Worm (Caenorhabditis elegans) whole organism, L1 larva: ENCODE measurements around the gene srsx-19.
A peak's percentile ranks its signal among the peaks of the same experiment; 100 is the strongest.

ENCODE experiments used
- C04F5.9 ChIP-seq: sonication (generic microtip); optimal IDR thresholded peaks from 2 replicates; lab custom pipeline; 2016; ENCODE audit warnings: missing genetic modification characterization, missing compliant biosample characterization
- Y116A8C.19 ChIP-seq: sonication (generic microtip); optimal IDR thresholded peaks from 2 replicates; lab custom pipeline; 2016; ENCODE audit warnings: missing compliant biosample characterization, missing genetic modification characterization, borderline replicate concordance
- blmp-1 ChIP-seq: fragments of 150-350 bp; optimal IDR thresholded peaks from 2 replicates; lab custom pipeline; 2014; ENCODE audit warnings: missing biosample characterization, missing genetic modification characterization
- ceh-63 ChIP-seq: fragments of 200-800 bp; sonication (Bioruptor generic); optimal IDR thresholded peaks from 2 replicates; lab custom pipeline; 2018; ENCODE audit warnings: mild to moderate bottlenecking, missing genetic modification characterization, missing compliant biosample characterization
- dpl-1 ChIP-seq, 3 experiments: fragments of 150-350 bp in 2 of 3; sonication (generic microtip) in 1 of 3; optimal IDR thresholded peaks; 2 replicates each; lab custom pipeline; 2014 to 2017; ENCODE audit warnings: missing biosample characterization in 3 of 3, missing genetic modification characterization in 3 of 3, missing genetic modification reagents in 3 of 3
- efl-1 ChIP-seq, 4 experiments: fragments of 150-350 bp; optimal IDR thresholded peaks in 3 of 4; peaks in 1 of 4; 1 replicate in 1 of 4; 2 replicates in 3 of 4; lab custom pipeline; 2014; ENCODE audit warnings: missing biosample characterization in 2 of 4, missing genetic modification characterization in 2 of 4, missing genetic modification reagents in 2 of 4
- egl-13 ChIP-seq: sonication (generic microtip); optimal IDR thresholded peaks from 2 replicates; lab custom pipeline; 2016; ENCODE audit warnings: missing genotype, missing genetic modification reagents, missing genetic modification characterization, missing compliant biosample characterization
- elt-2 ChIP-seq: sonication (generic microtip); optimal IDR thresholded peaks from 2 replicates; lab custom pipeline; 2016; ENCODE audit warnings: missing genetic modification characterization, mild to moderate bottlenecking, inconsistent platforms, missing compliant biosample characterization, missing genetic modification reagents
- elt-3 ChIP-seq, 6 experiments: fragments of 150-350 bp in 1 of 6; sonication (generic microtip); optimal IDR thresholded peaks; 2 replicates each; lab custom pipeline; 2017 to 2018; ENCODE audit warnings: missing biosample characterization in 6 of 6, missing genetic modification characterization in 6 of 6, inconsistent platforms in 1 of 6
- fkh-8 ChIP-seq: sonication (generic microtip); optimal IDR thresholded peaks from 2 replicates; lab custom pipeline; 2016; ENCODE audit warnings: mild to moderate bottlenecking, missing genetic modification characterization, missing compliant biosample characterization
- fos-1 ChIP-seq: fragments of 150-350 bp; optimal IDR thresholded peaks from 2 replicates; lab custom pipeline; 2014; ENCODE audit warnings: missing biosample characterization, missing genetic modification characterization
- hlh-17 ChIP-seq: fragments of 200-800 bp; sonication (Bioruptor generic); optimal IDR thresholded peaks from 2 replicates; lab custom pipeline; 2018; ENCODE audit warnings: missing genetic modification characterization, mild to moderate bottlenecking, missing compliant biosample characterization, moderate library complexity, borderline replicate concordance
- lin-13 ChIP-seq: fragments of 150-350 bp; optimal IDR thresholded peaks from 2 replicates; lab custom pipeline; 2014; ENCODE audit warnings: missing biosample characterization, missing genetic modification reagents, missing genetic modification characterization
- lin-14 ChIP-seq: fragments of 200-800 bp; sonication (Bioruptor generic); optimal IDR thresholded peaks from 2 replicates; lab custom pipeline; 2018; ENCODE audit warnings: mild to moderate bottlenecking, missing genetic modification characterization, moderate library complexity, missing compliant biosample characterization
- lin-35 ChIP-seq, 2 experiments: fragments of 150-350 bp; optimal IDR thresholded peaks; 2 replicates each; lab custom pipeline; 2014; ENCODE audit warnings: missing biosample characterization in 2 of 2, missing genetic modification characterization in 2 of 2, missing genetic modification reagents in 2 of 2
- lin-39 ChIP-seq: fragments of 150-350 bp; optimal IDR thresholded peaks from 2 replicates; lab custom pipeline; 2014; ENCODE audit warnings: missing biosample characterization, missing genetic modification reagents, missing genetic modification characterization
- lsy-2 ChIP-seq, 2 experiments: fragments of 150-350 bp; optimal IDR thresholded peaks; 2 replicates each; lab custom pipeline; 2014; ENCODE audit warnings: missing biosample characterization in 2 of 2, missing genetic modification characterization in 2 of 2
- mdl-1 ChIP-seq, 2 experiments: fragments of 150-350 bp; optimal IDR thresholded peaks; 2 replicates each; lab custom pipeline; 2014 to 2017; ENCODE audit warnings: missing biosample characterization in 2 of 2, missing genetic modification characterization in 2 of 2, inconsistent platforms in 1 of 2
- mef-2 ChIP-seq: fragments of 150-350 bp; optimal IDR thresholded peaks from 2 replicates; lab custom pipeline; 2014; ENCODE audit warnings: missing biosample characterization, missing genetic modification characterization
- nhr-20 ChIP-seq: sonication (generic microtip); optimal IDR thresholded peaks from 2 replicates; lab custom pipeline; 2016; ENCODE audit warnings: mild to moderate bottlenecking, missing genetic modification characterization, missing compliant biosample characterization
- nhr-47 ChIP-seq: sonication (generic microtip); optimal IDR thresholded peaks from 2 replicates; lab custom pipeline; 2016; ENCODE audit warnings: mild to moderate bottlenecking, missing genetic modification characterization, moderate library complexity, missing compliant biosample characterization
- nhr-71 ChIP-seq: sonication (generic microtip); optimal IDR thresholded peaks from 2 replicates; lab custom pipeline; 2016; ENCODE audit warnings: mild to moderate bottlenecking, missing genetic modification characterization, moderate library complexity, missing compliant biosample characterization
- nhr-76 ChIP-seq: sonication (generic microtip); optimal IDR thresholded peaks from 2 replicates; lab custom pipeline; 2017; ENCODE audit warnings: missing biosample characterization, missing genetic modification characterization
- nhr-77 ChIP-seq: fragments of 150-350 bp; optimal IDR thresholded peaks from 2 replicates; lab custom pipeline; 2014; ENCODE audit warnings: missing biosample characterization, missing genetic modification characterization
- nhr-85 ChIP-seq: sonication (generic microtip); peaks from one replicate; lab custom pipeline; 2016; ENCODE audit warnings: missing genetic modification characterization, inconsistent platforms, missing compliant biosample characterization
- pag-3 ChIP-seq: sonication (generic microtip); optimal IDR thresholded peaks from 2 replicates; lab custom pipeline; 2017; ENCODE audit warnings: missing genetic modification characterization, mild to moderate bottlenecking, missing compliant biosample characterization, antibody characterized with exemption, borderline replicate concordance; ENCODE audit not compliant: insufficient read depth
- pax-3 ChIP-seq: fragments of 200-800 bp; sonication (Bioruptor generic); optimal IDR thresholded peaks from 2 replicates; lab custom pipeline; 2018; ENCODE audit warnings: mild to moderate bottlenecking, missing genetic modification characterization, moderate library complexity, missing compliant biosample characterization
- rnt-1 ChIP-seq: sonication (generic microtip); optimal IDR thresholded peaks from 2 replicates; lab custom pipeline; 2016; ENCODE audit warnings: mild to moderate bottlenecking, missing genetic modification characterization, moderate library complexity, missing compliant biosample characterization
- snu-23 ChIP-seq: sonication (generic microtip); optimal IDR thresholded peaks from 2 replicates; lab custom pipeline; 2016; ENCODE audit warnings: missing genetic modification characterization, missing compliant biosample characterization
- swsn-7 ChIP-seq: sonication (generic microtip); optimal IDR thresholded peaks from 2 replicates; lab custom pipeline; 2016; ENCODE audit warnings: missing genetic modification characterization, missing compliant biosample characterization
- tlp-1 ChIP-seq: fragments of 150-350 bp; optimal IDR thresholded peaks from 2 replicates; lab custom pipeline; 2014; ENCODE audit warnings: missing biosample characterization, missing genetic modification characterization
- unc-130 ChIP-seq: fragments of 150-350 bp; optimal IDR thresholded peaks from 2 replicates; lab custom pipeline; 2017; ENCODE audit warnings: missing biosample characterization, missing genetic modification characterization, inconsistent platforms
- unc-98 ChIP-seq: fragments of 200-800 bp; sonication (Bioruptor generic); IDR thresholded peaks from 2 replicates; pipeline ENCODE4 v1.3.6; 2022; ENCODE audit warnings: missing genetic modification characterization, missing compliant biosample characterization
- ztf-11 ChIP-seq, 2 experiments: sonication (generic microtip); optimal IDR thresholded peaks; 2 replicates each; lab custom pipeline; 2016 to 2017; ENCODE audit warnings: missing genetic modification characterization in 2 of 2, missing biosample characterization in 1 of 2, missing compliant biosample characterization in 1 of 2

srsx-19 gene

DNA sequence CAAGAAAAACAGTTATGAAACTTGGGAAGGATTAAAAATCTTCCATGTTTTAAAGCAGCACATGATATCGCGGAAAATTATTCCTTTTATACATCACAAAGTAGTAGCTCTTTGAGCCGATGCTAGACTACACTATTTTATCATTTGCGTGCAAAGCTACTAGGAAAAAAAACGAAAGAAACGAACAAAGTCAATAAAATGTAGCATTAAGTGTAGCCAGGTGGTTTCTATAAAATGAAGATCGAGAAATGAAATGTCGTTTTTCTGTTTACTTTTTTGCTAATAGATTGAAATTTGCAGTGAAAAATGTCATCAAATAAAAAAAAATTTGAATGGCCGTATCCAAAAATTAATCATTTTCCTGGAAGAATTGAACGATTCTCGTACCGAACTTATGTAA lies 14.6 kb upstream of the srsx-19 start, which contains the start of gene cpt-5:
Gene cpt-5, plus strand, starts transcription at position 301 of the 400 bp plus-strand sequence.
- no peak for TF ChIP-seq unc-98 (GFP tag; lab: Robert Waterston, UW)
- no peak for TF ChIP-seq fos-1 (tag; lab: Kevin White, UChicago)

DNA sequence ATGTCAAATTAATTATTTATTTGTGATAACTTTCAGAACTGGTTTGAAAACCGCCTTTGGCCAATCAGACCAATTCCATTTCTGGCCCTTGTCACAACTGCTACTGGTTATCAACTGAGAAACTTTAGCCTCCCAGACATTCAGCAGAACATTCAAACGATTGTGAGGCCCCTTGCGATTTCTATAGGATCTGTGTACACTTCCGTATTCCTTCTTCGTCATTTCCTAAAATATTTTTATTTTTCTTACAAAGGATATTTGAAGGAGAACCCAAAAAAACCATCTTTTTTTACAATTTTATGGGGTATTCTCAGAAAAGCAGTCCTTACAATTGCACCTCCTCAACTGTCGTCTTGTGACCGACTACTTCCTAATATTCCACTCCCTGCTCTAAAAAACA lies 14.1 kb upstream of the srsx-19 start:
- TF ChIP-seq nhr-77 (tag; lab: Kevin White, UChicago), result no peak
- TF ChIP-seq nhr-85, result peak; percentile 1
- no peak for TF ChIP-seq lin-39

DNA sequence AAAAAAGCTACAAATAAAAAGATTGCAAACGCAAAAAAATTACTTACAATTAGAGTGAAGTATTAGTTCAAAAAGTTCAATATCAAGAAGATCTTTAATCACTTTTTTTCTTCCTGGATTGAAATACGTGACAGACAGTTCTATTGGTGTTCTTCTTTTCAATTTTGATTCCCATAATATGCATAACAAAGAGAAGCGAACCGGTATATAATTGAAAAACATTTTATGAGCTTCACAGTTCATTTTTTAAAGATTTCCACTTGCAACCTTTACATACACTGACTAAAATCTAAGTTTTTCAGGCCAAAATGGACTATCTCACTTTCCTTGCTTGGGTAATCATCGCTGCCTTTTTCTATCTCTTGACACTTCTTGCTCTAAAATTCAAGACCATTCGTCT lies 10.9 kb upstream of the srsx-19 start, which contains the start of gene T22G5.1:
Gene T22G5.1, plus strand, starts transcription at position 301 of the 400 bp plus-strand sequence.
- TF ChIP-seq swsn-7 (tag; lab: Kevin White, UChicago), result no peak
- TF ChIP-seq rnt-1 (tag; lab: Kevin White, UChicago), result no peak
- TF ChIP-seq ceh-63, result no peak
- no peak for TF ChIP-seq nhr-47 (tag; lab: Kevin White, UChicago)
- no peak for TF ChIP-seq hlh-17 (GFP tag; lab: Kevin White, UChicago)
- no peak for TF ChIP-seq pax-3
- no peak for TF ChIP-seq egl-13 (tag; lab: Kevin White, UChicago)
- no peak for TF ChIP-seq fkh-8 (tag; lab: Kevin White, UChicago)
- TF ChIP-seq, all 84 proteins: peak for 0

DNA sequence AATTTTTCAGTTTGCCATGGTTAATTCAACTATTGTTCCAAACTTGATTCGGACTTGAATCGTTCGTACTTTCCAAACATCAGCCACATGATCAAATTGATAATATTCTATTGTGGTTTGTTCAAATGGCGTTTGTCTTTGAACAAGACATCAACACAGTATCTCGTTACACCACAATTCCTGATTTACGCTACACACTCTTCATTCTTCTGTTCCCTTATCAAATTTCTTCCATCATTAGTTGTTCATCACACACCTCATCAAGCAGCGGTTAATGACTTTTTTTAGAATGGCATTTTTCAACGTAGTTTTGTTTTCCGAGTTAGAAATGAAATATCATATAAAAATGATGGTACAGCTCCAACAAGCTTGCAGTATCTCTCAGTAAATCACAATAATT lies 9.2 kb upstream of the srsx-19 start:
- peak in 1 of 2 experiments; percentile 20 for TF ChIP-seq lin-35 (GFP tag; optimal IDR thresholded peaks at IDR 0.05; lab: Kevin White, UChicago)
- TF ChIP-seq dpl-1 (GFP tag; optimal IDR thresholded peaks at IDR 0.05; lab: Kevin White, UChicago), result peak in 1 of 3 experiments; percentile 35
- peak; percentile 48 for TF ChIP-seq nhr-20
- no peak for TF ChIP-seq unc-130 (tag; lab: Kevin White, UChicago)
- peak; percentile 26 for TF ChIP-seq nhr-71
- peak; percentile 28 for TF ChIP-seq nhr-85
- TF ChIP-seq tlp-1 (tag; lab: Kevin White, UChicago), result no peak
- peak; percentile 42 for TF ChIP-seq pag-3
- TF ChIP-seq nhr-47 (tag; lab: Kevin White, UChicago), result no peak
- peak in 3 of 6 experiments; percentile 24 to 59 (median 31) for TF ChIP-seq elt-3 (tag; optimal IDR thresholded peaks at IDR 0.05; lab: Kevin White, UChicago)
- no peak for TF ChIP-seq ztf-11 (tag; optimal IDR thresholded peaks at IDR 0.05; lab: Kevin White, UChicago)
- peak; percentile 76 for TF ChIP-seq elt-2 (tag; lab: Kevin White, UChicago)
- peak; percentile 7 for TF ChIP-seq snu-23
- TF ChIP-seq egl-13 (tag; lab: Kevin White, UChicago), result no peak
- TF ChIP-seq lin-14 (GFP tag; lab: Kevin White, UChicago), result peak; percentile 46
- TF ChIP-seq mdl-1 (tag; optimal IDR thresholded peaks at IDR 0.05; lab: Kevin White, UChicago), result peak in 1 of 2 experiments; percentile 13
- TF ChIP-seq blmp-1 (tag; lab: Kevin White, UChicago), result peak; percentile 48
- TF ChIP-seq Y116A8C.19, result no peak
- no peak for TF ChIP-seq nhr-77 (tag; lab: Kevin White, UChicago)

DNA sequence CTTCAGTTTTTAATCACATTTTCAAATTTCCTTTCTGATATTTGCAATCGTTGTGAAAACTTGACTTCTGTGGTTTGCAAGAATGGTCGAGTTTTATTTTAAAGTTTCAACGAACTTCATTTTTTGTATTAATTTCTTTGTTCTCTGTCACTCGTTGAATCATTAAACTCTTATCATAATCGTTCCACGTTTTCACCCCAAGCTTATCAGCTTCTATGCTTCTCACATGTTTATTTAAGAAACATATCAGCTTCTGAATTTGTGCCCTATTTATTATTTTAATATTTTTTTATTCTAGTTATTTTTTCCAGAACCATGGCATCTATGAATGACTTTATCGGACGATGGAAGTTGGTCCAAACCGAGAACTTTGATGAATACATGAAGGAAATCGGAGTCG lies 8.2 kb upstream of the srsx-19 start, which contains the start of gene lbp-7:
Gene lbp-7, plus strand, starts transcription at position 312 of the 400 bp plus-strand sequence.
- TF ChIP-seq nhr-20, result peak; percentile 5
- TF ChIP-seq nhr-76 (tag; lab: Kevin White, UChicago), result no peak
- TF ChIP-seq tlp-1 (tag; lab: Kevin White, UChicago), result peak; percentile 8
- TF ChIP-seq elt-2 (tag; lab: Kevin White, UChicago), result peak; percentile 86

DNA sequence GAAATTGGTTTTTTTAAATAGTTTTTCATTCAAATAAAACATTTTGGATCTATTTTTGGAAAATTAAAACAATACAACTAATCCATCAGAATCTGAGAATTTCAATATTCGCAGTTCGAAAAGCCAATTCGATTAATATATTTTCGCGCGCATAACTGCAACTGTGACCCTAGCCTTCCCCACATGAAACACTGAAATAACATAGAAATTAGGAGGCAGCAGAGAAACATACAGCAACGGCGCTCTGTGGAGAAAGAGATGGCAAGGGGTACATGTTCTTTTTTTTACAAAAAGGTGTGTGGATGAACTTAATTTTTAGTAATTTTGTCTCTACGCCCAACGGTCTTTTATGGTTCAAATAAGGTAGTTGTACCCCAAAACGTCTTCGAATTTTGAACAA lies 7.3 kb upstream of the srsx-19 start:
- peak; percentile 6 to 62 (median 56) for TF ChIP-seq dpl-1 (GFP tag; optimal IDR thresholded peaks at IDR 0.05; lab: Kevin White, UChicago)
- TF ChIP-seq lsy-2 (tag; optimal IDR thresholded peaks at IDR 0.05; lab: Kevin White, UChicago), result peak in 1 of 2 experiments; percentile 41
- TF ChIP-seq lin-14 (GFP tag; lab: Kevin White, UChicago), result peak; percentile 58
- peak; percentile 19 to 55 for TF ChIP-seq lin-35 (GFP tag; optimal IDR thresholded peaks at IDR 0.05; lab: Kevin White, UChicago)
- TF ChIP-seq snu-23, result peak; percentile 15
- TF ChIP-seq lin-13 (GFP tag; lab: Kevin White, UChicago), result no peak
- no peak for TF ChIP-seq mef-2
- TF ChIP-seq efl-1 (optimal IDR thresholded peaks at IDR 0.05; lab: Kevin White, UChicago), result peak; percentile 39 to 54
- TF ChIP-seq efl-1 (GFP tag; optimal IDR thresholded peaks at IDR 0.05 in 1 of 2; lab: Kevin White, UChicago), result peak; percentile 57 to 87
- TF ChIP-seq rnt-1 (tag; lab: Kevin White, UChicago), result peak; percentile 3
- TF ChIP-seq C04F5.9, result no peak
- peak; percentile 4 for TF ChIP-seq blmp-1 (tag; lab: Kevin White, UChicago)
